Worm (Caenorhabditis elegans) whole organism, L2 larva: ENCODE data around the gene Y51H4A.25.
"Not testable (repeated sequence)": the region's sequence is repeated elsewhere in the genome, so short reads cannot be mapped to it uniquely, and the experiment has no call there.

Experiments used
- C34F6.9 ChIP-seq: fragments of 150-350 bp; optimal IDR thresholded peaks from 2 replicates; lab custom pipeline; 2014; ENCODE audit warnings: missing biosample characterization, missing genetic modification characterization
- F13H6.1 ChIP-seq: sonication (generic microtip); optimal IDR thresholded peaks from 2 replicates; lab custom pipeline; 2016; ENCODE audit warnings: missing genetic modification characterization, missing compliant biosample characterization
- R02D3.7 ChIP-seq: fragments of 150-350 bp; optimal IDR thresholded peaks from 2 replicates; lab custom pipeline; 2014; ENCODE audit warnings: missing biosample characterization, missing genetic modification characterization
- Y55F3AM.14 ChIP-seq: fragments of 200-800 bp; sonication (Bioruptor generic); optimal IDR thresholded peaks from 2 replicates; lab custom pipeline; 2018; ENCODE audit warnings: mild to moderate bottlenecking, missing genetic modification characterization, missing compliant biosample characterization
- ZK546.5 ChIP-seq: sonication (generic microtip); optimal IDR thresholded peaks from 2 replicates; lab custom pipeline; 2017; ENCODE audit warnings: missing biosample characterization, missing genetic modification characterization
- ceh-16 ChIP-seq: fragments of 150-350 bp; optimal IDR thresholded peaks from 2 replicates; lab custom pipeline; 2014; ENCODE audit warnings: missing biosample characterization, missing genetic modification characterization
- crh-2 ChIP-seq: sonication (generic microtip); optimal IDR thresholded peaks from 2 replicates; lab custom pipeline; 2017; ENCODE audit warnings: missing biosample characterization, missing genetic modification characterization
- dmd-4 ChIP-seq: sonication (generic microtip); optimal IDR thresholded peaks from 2 replicates; lab custom pipeline; 2017; ENCODE audit warnings: missing biosample characterization, missing genetic modification characterization
- egl-27 ChIP-seq: sonication (generic microtip); optimal IDR thresholded peaks from 3 replicates; lab custom pipeline; 2017; ENCODE audit warnings: missing biosample characterization, missing genetic modification reagents, missing genetic modification characterization
- fos-1 ChIP-seq: fragments of 150-350 bp; optimal IDR thresholded peaks from 2 replicates; lab custom pipeline; 2014; ENCODE audit warnings: missing biosample characterization, missing genetic modification characterization
- gmeb-1 ChIP-seq: fragments of 150-350 bp; optimal IDR thresholded peaks from 2 replicates; lab custom pipeline; 2014; ENCODE audit warnings: missing biosample characterization, missing genetic modification characterization
- lin-13 ChIP-seq: fragments of 150-350 bp; optimal IDR thresholded peaks from 2 replicates; lab custom pipeline; 2014; ENCODE audit warnings: missing biosample characterization, missing genetic modification reagents, missing genetic modification characterization
- lin-39 ChIP-seq: fragments of 150-350 bp; optimal IDR thresholded peaks from 2 replicates; lab custom pipeline; 2014; ENCODE audit warnings: missing biosample characterization, missing genetic modification reagents, missing genetic modification characterization
- lsy-2 ChIP-seq, 2 experiments: fragments of 150-350 bp in 1 of 2; sonication (generic microtip) in 1 of 2; optimal IDR thresholded peaks; 2 replicates each; lab custom pipeline; 2014 to 2017; ENCODE audit warnings: missing biosample characterization in 2 of 2, missing genetic modification characterization in 2 of 2
- mab-5 ChIP-seq: fragments of 150-350 bp; optimal IDR thresholded peaks from 2 replicates; lab custom pipeline; 2014; ENCODE audit warnings: missing biosample characterization, missing genetic modification characterization
- mbf-1 ChIP-seq: sonication (generic microtip); optimal IDR thresholded peaks from 2 replicates; lab custom pipeline; 2017; ENCODE audit warnings: missing biosample characterization, missing genetic modification characterization
- mdl-1 ChIP-seq, 2 experiments: fragments of 150-350 bp in 1 of 2; sonication (generic microtip) in 1 of 2; optimal IDR thresholded peaks; 2 replicates each; lab custom pipeline; 2017; ENCODE audit warnings: missing biosample characterization in 2 of 2, missing genetic modification characterization in 2 of 2
- nhr-10 ChIP-seq: sonication (generic microtip); optimal IDR thresholded peaks from 2 replicates; lab custom pipeline; 2017; ENCODE audit warnings: missing biosample characterization, missing genetic modification characterization
- nhr-237 ChIP-seq: fragments of 150-350 bp; optimal IDR thresholded peaks from 2 replicates; lab custom pipeline; 2014; ENCODE audit warnings: missing biosample characterization, missing genetic modification characterization
- nhr-25 ChIP-seq: fragments of 150-350 bp; sonication (generic microtip); optimal IDR thresholded peaks from 3 replicates; lab custom pipeline; 2014; ENCODE audit warnings: missing biosample characterization, missing genetic modification characterization
- nhr-6 ChIP-seq: fragments of 150-350 bp; optimal IDR thresholded peaks from 2 replicates; lab custom pipeline; 2014; ENCODE audit warnings: missing biosample characterization, missing genetic modification characterization
- peb-1 ChIP-seq: fragments of 150-350 bp; optimal IDR thresholded peaks from 2 replicates; lab custom pipeline; 2014; ENCODE audit warnings: missing biosample characterization, missing genetic modification characterization
- sem-4 ChIP-seq: fragments of 150-350 bp; optimal IDR thresholded peaks from 2 replicates; lab custom pipeline; 2014; ENCODE audit warnings: missing biosample characterization, missing genetic modification reagents, missing genetic modification characterization
- skn-1 ChIP-seq: sonication (generic microtip); optimal IDR thresholded peaks from 2 replicates; lab custom pipeline; 2017; ENCODE audit warnings: missing biosample characterization, missing genetic modification characterization
- sma-3 ChIP-seq: sonication (generic microtip); optimal IDR thresholded peaks from 2 replicates; lab custom pipeline; 2016; ENCODE audit warnings: missing genetic modification reagents, missing genetic modification characterization, missing compliant biosample characterization
- snpc-4 ChIP-seq: fragments of 150-350 bp; optimal IDR thresholded peaks from 2 replicates; lab custom pipeline; 2014; ENCODE audit warnings: missing biosample characterization, missing genetic modification characterization
- unc-39 ChIP-seq: fragments of 150-350 bp; optimal IDR thresholded peaks from 2 replicates; lab custom pipeline; 2014; ENCODE audit warnings: missing biosample characterization, missing genetic modification characterization
- unc-55 ChIP-seq: fragments of 150-350 bp; sonication (generic microtip); optimal IDR thresholded peaks from 3 replicates; lab custom pipeline; 2014; ENCODE audit warnings: missing biosample characterization, missing genetic modification reagents, missing genetic modification characterization
- unc-62 ChIP-seq: fragments of 150-350 bp; optimal IDR thresholded peaks from 2 replicates; lab custom pipeline; 2014; ENCODE audit warnings: missing biosample characterization, missing genetic modification reagents, missing genetic modification characterization
- zag-1 ChIP-seq: fragments of 150-350 bp; optimal IDR thresholded peaks from 2 replicates; lab custom pipeline; 2014; ENCODE audit warnings: missing biosample characterization, missing genetic modification characterization
- ztf-1 ChIP-seq: fragments of 200-800 bp; sonication (Bioruptor generic); conservative IDR thresholded peaks from 2 replicates; pipeline ENCODE4 v1.3.6; 2022; ENCODE audit warnings: missing genetic modification characterization, missing compliant biosample characterization
- ztf-11 ChIP-seq: sonication (generic microtip); optimal IDR thresholded peaks from 2 replicates; lab custom pipeline; 2017; ENCODE audit warnings: missing biosample characterization, missing genetic modification characterization

Gene Y51H4A.25

ce11 chrIV:16722000-16722607 is 14.0 kb upstream of the Y51H4A.25 start:
- no peak for TF ChIP-seq R02D3.7 (tag; lab: Kevin White, UChicago)
- TF ChIP-seq snpc-4 = no peak
- no peak for TF ChIP-seq nhr-237
- no peak for TF ChIP-seq sma-3 (GFP tag; lab: Kevin White, UChicago)
- no peak for TF ChIP-seq mab-5 (tag; lab: Kevin White, UChicago)

- TF ChIP-seq peb-1, nhr-6, ztf-11 (tag; lab: Kevin White, UChicago): not testable (repeated sequence)
Measured at ce11 chrIV:16722616-16723015, 13.5 kb upstream of the Y51H4A.25 start, which contains the start of gene Y51H4A.23. Gene Y51H4A.23 (plus strand): TSS chrIV:16722916.

ce11 chrIV:16740769-16741168 is 4.6 kb downstream of the Y51H4A.25 start, which contains the start of gene Y51H4A.24:
Gene Y51H4A.24 (minus strand): TSS chrIV:16740869.
- no peak for TF ChIP-seq egl-27 (tag; lab: Kevin White, UChicago)
- no peak for TF ChIP-seq fos-1 (tag; lab: Kevin White, UChicago)
- TF ChIP-seq lin-13 (GFP tag; lab: Kevin White, UChicago) = no peak
- no peak for TF ChIP-seq dmd-4 (tag; lab: Kevin White, UChicago)
- no peak for TF ChIP-seq ceh-16 (tag; lab: Kevin White, UChicago)
- no peak for TF ChIP-seq nhr-10 (tag; lab: Kevin White, UChicago)
- no peak for TF ChIP-seq mab-5 (tag; lab: Kevin White, UChicago)
- TF ChIP-seq crh-2 = no peak
- no peak for TF ChIP-seq R02D3.7 (tag; lab: Kevin White, UChicago)

ce11 chrIV:16743530-16743929 is 7.4 kb downstream of the Y51H4A.25 start, which contains the start of gene Y43D4A.1:
Gene Y43D4A.1 (plus strand): TSS chrIV:16743830.
- TF ChIP-seq nhr-6 (tag; lab: Kevin White, UChicago) (no peak), skn-1 (tag; lab: Kevin White, UChicago) (no peak), unc-55 (GFP tag; lab: Kevin White, UChicago) (no peak), nhr-10 (tag; lab: Kevin White, UChicago) (no peak), mdl-1 (tag; optimal IDR thresholded peaks at IDR 0.05; lab: Kevin White, UChicago) (no peak)

ce11 chrIV:16751087-16751486 is 15.0 kb downstream of the Y51H4A.25 start:
- TF ChIP-seq C34F6.9 (tag; lab: Kevin White, UChicago) (no peak), skn-1 (tag; lab: Kevin White, UChicago) (no peak), unc-62 (GFP tag; lab: Kevin White, UChicago) (no peak), mab-5 (tag; lab: Kevin White, UChicago) (no peak), sem-4 (tag; lab: Kevin White, UChicago) (no peak), nhr-10 (tag; lab: Kevin White, UChicago) (no peak), nhr-25 (tag; lab: Kevin White, UChicago) (no peak), gmeb-1 (tag; lab: Kevin White, UChicago) (no peak)

- not testable (repeated sequence) for TF ChIP-seq egl-27 (tag; lab: Kevin White, UChicago); F13H6.1; nhr-25 (tag; lab: Kevin White, UChicago)
Measured at ce11 chrIV:16755771-16756170, 19.6 kb downstream of the Y51H4A.25 start, which contains the start of gene Y43D4A.2. Gene Y43D4A.2 (minus strand): TSS chrIV:16755871.

ce11 chrIV:16775029-16775428 is 38.9 kb downstream of the Y51H4A.25 start:
- TF ChIP-seq gmeb-1 (tag; lab: Kevin White, UChicago) = no peak
- TF ChIP-seq fos-1 (tag; lab: Kevin White, UChicago) = peak; percentile 10
- TF ChIP-seq crh-2 = no peak
- TF ChIP-seq Y55F3AM.14 = no peak
- TF ChIP-seq lin-39 = no peak
- TF ChIP-seq ZK546.5 = no peak
- no peak for TF ChIP-seq mbf-1
- TF ChIP-seq nhr-25 (tag; lab: Kevin White, UChicago) = no peak
- TF ChIP-seq unc-55 (GFP tag; lab: Kevin White, UChicago) = no peak
- TF ChIP-seq zag-1 (tag; lab: Kevin White, UChicago) = no peak
- no peak for TF ChIP-seq F13H6.1
- no peak for TF ChIP-seq lsy-2 (tag; optimal IDR thresholded peaks at IDR 0.05; lab: Kevin White, UChicago)
- TF ChIP-seq lin-13 (GFP tag; lab: Kevin White, UChicago) = no peak
- no peak for TF ChIP-seq unc-39 (tag; lab: Kevin White, UChicago)
- no peak for TF ChIP-seq skn-1 (tag; lab: Kevin White, UChicago)
- peak; percentile 27 for TF ChIP-seq sma-3 (GFP tag; lab: Kevin White, UChicago)
- TF ChIP-seq ztf-1 (GFP tag; lab: Robert Waterston, UW) = no peak
- TF ChIP-seq, all 48 proteins: peak for 2
